Worm (Caenorhabditis elegans) whole organism, L3 larva: Measurements from ENCODE around the gene sdz-11.

ENCODE experiments used
- ama-1 ChIP-seq: fragments of 150-350 bp; optimal IDR thresholded peaks from 2 replicates; lab custom pipeline; 2018
- lin-39 ChIP-seq: fragments of 150-350 bp; optimal IDR thresholded peaks from 2 replicates; lab custom pipeline; 2018; ENCODE audit warnings: missing biosample characterization, missing genetic modification reagents, missing genetic modification characterization
- nhr-237 ChIP-seq: fragments of 150-350 bp; optimal IDR thresholded peaks from 2 replicates; lab custom pipeline; 2014; ENCODE audit warnings: missing biosample characterization, missing genetic modification characterization
- pha-4 ChIP-seq: fragments of 150-350 bp; optimal IDR thresholded peaks from 2 replicates; lab custom pipeline; 2014; ENCODE audit warnings: missing biosample characterization, missing genetic modification reagents, missing genetic modification characterization
- sea-2 ChIP-seq: fragments of 150-350 bp; sonication (generic microtip); optimal IDR thresholded peaks from 4 replicates; lab custom pipeline; 2014; ENCODE audit warnings: missing biosample characterization, missing genetic modification reagents, missing genetic modification characterization

DNA sequence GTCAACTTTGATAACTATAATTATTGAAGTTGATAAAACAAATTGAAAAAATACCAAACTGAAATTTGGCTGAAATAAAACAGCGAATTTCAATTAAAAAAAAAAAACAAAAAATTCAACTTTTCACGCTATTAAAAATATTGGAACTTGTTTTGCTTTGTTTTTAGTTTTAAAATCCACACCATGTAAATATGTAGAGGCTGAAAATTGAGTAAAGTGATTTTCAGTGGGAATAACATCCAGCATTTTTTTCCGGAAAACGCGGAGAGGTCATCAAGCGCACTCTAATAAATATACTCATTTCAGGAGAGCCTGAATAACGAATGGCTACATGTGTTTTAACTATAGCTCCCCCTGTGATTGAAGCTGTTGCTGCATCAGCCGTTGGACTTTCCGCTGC is 1.5 kb upstream of the sdz-11 start, which contains the start of gene rcd-1:
- no peak for TF ChIP-seq sea-2 (GFP tag; lab: Kevin White, UChicago)
- no peak for TF ChIP-seq pha-4 (tag; lab: Kevin White, UChicago)
- no peak for TF ChIP-seq lin-39 (tag; lab: Kevin White, UChicago)
- TF ChIP-seq nhr-237 (tag; lab: Kevin White, UChicago): no peak
- TF ChIP-seq ama-1: no peak
